Worm (Caenorhabditis elegans) whole organism, L4/young adult: ENCODE measurements around the gene col-98.

Source experiments
- W03F9.2 ChIP-seq: fragments of 150-350 bp; optimal IDR thresholded peaks from 2 replicates; lab custom pipeline; 2014; ENCODE audit warnings: missing biosample characterization, missing genetic modification characterization
- dao-5 ChIP-seq: sonication (generic microtip); optimal IDR thresholded peaks from 2 replicates; lab custom pipeline; 2016; ENCODE audit warnings: missing genotype, missing genetic modification characterization, moderate library complexity, missing compliant biosample characterization
- him-1 ChIP-seq: sonication (generic microtip); optimal IDR thresholded peaks from 2 replicates; lab custom pipeline; 2016; ENCODE audit warnings: missing genotype, missing genetic modification reagents, missing genetic modification characterization, missing compliant biosample characterization

- TF ChIP-seq W03F9.2 (tag; lab: Kevin White, UChicago) = no peak
- TF ChIP-seq dao-5 (tag; lab: Kevin White, UChicago) = no peak
- TF ChIP-seq him-1 = no peak
Measured at ce11 chrIII:13059335-13059734, 40.5 kb downstream of the col-98 start.
